Worm (Caenorhabditis elegans) whole organism, L2 larva: ENCODE results near the gene F54H12.8.

Source experiments
- R02D3.7 ChIP-seq: fragments of 150-350 bp; optimal IDR thresholded peaks from 2 replicates; lab custom pipeline; 2014; ENCODE audit warnings: missing biosample characterization, missing genetic modification characterization
- egl-27 ChIP-seq: sonication (generic microtip); optimal IDR thresholded peaks from 3 replicates; lab custom pipeline; 2017; ENCODE audit warnings: missing biosample characterization, missing genetic modification reagents, missing genetic modification characterization
- fos-1 ChIP-seq: fragments of 150-350 bp; optimal IDR thresholded peaks from 2 replicates; lab custom pipeline; 2014; ENCODE audit warnings: missing biosample characterization, missing genetic modification characterization
- mab-5 ChIP-seq: fragments of 150-350 bp; optimal IDR thresholded peaks from 2 replicates; lab custom pipeline; 2014; ENCODE audit warnings: missing biosample characterization, missing genetic modification characterization

DNA sequence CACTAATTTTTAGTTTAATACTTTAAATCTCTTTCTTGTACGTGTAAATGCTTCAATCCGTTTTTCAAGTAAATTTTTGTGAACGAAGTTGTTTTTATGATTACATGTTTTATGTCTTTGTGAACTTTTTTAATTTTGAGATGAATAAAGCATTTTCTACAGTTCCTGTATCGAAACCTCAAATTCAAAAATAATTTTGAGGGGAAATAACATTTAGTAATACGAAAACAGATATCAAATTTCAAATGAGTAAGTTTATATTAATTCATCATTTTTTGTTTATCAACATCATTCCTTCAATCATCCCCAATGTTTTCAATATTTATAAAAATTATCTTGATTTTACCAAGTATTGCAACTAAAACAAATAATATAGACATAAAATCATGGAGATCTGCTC is 31.5 kb downstream of the F54H12.8 start, which contains the start of gene C29E4.10:
- TF ChIP-seq fos-1 (tag; lab: Kevin White, UChicago) (no peak), R02D3.7 (tag; lab: Kevin White, UChicago) (no peak), mab-5 (tag; lab: Kevin White, UChicago) (no peak), egl-27 (tag; lab: Kevin White, UChicago) (no peak)
